Worm (Caenorhabditis elegans) whole organism, mixed stage, embryonic: ENCODE results near the gene col-173.

ENCODE experiments used
- M03D4.4 ChIP-seq: sonication (generic microtip); optimal IDR thresholded peaks from 2 replicates; lab custom pipeline; 2017; ENCODE audit warnings: mild to moderate bottlenecking, missing genetic modification characterization, missing compliant biosample characterization
- bed-3 ChIP-seq: fragments of 200-800 bp; sonication (Bioruptor generic); optimal IDR thresholded peaks from 3 replicates; lab custom pipeline; 2018; ENCODE audit warnings: mild to moderate bottlenecking, missing genetic modification characterization, moderate library complexity, missing compliant biosample characterization
- blmp-1 ChIP-seq: fragments of 150-350 bp; optimal IDR thresholded peaks from 2 replicates; lab custom pipeline; 2014; ENCODE audit warnings: missing biosample characterization, missing genetic modification characterization
- ceh-39 ChIP-seq: fragments of 150-350 bp; optimal IDR thresholded peaks from 2 replicates; lab custom pipeline; 2014; ENCODE audit warnings: missing biosample characterization, missing genetic modification characterization
- ceh-43 ChIP-seq: fragments of 200-800 bp; sonication (Bioruptor generic); optimal IDR thresholded peaks from 2 replicates; lab custom pipeline; 2018; ENCODE audit warnings: mild to moderate bottlenecking, missing genetic modification characterization, moderate library complexity, missing compliant biosample characterization
- ces-1 ChIP-seq: fragments of 150-350 bp; optimal IDR thresholded peaks from 2 replicates; lab custom pipeline; 2014; ENCODE audit warnings: missing biosample characterization, missing genetic modification reagents, missing genetic modification characterization
- cnd-1 ChIP-seq: fragments of 200-800 bp; sonication (Bioruptor generic); optimal IDR thresholded peaks from 2 replicates; lab custom pipeline; 2018; ENCODE audit warnings: mild to moderate bottlenecking, missing genetic modification characterization, missing compliant biosample characterization
- drap-1 ChIP-seq: fragments of 200-800 bp; sonication (Bioruptor generic); optimal IDR thresholded peaks from 3 replicates; lab custom pipeline; 2018; ENCODE audit warnings: mild to moderate bottlenecking, missing genetic modification characterization, missing compliant biosample characterization
- elt-1 ChIP-seq: sonication (generic microtip); optimal IDR thresholded peaks from 2 replicates; lab custom pipeline; 2017; ENCODE audit warnings: missing genetic modification characterization, mild to moderate bottlenecking, missing compliant biosample characterization, antibody characterized with exemption, moderate library complexity, borderline replicate concordance; ENCODE audit not compliant: insufficient read depth
- flh-1 ChIP-seq: fragments of 200-800 bp; sonication (Bioruptor generic); optimal IDR thresholded peaks from 2 replicates; lab custom pipeline; 2018; ENCODE audit warnings: mild to moderate bottlenecking, missing genetic modification characterization, moderate library complexity, missing compliant biosample characterization
- ham-2 ChIP-seq: fragments of 200-800 bp; sonication (Bioruptor generic); optimal IDR thresholded peaks from 2 replicates; lab custom pipeline; 2018; ENCODE audit warnings: mild to moderate bottlenecking, missing genetic modification characterization, missing compliant biosample characterization
- lin-13 ChIP-seq: fragments of 150-350 bp; optimal IDR thresholded peaks from 2 replicates; lab custom pipeline; 2014; ENCODE audit warnings: missing biosample characterization, missing genetic modification characterization
- lin-32 ChIP-seq: fragments of 200-800 bp; sonication (Bioruptor generic); optimal IDR thresholded peaks from 2 replicates; lab custom pipeline; 2018; ENCODE audit warnings: mild to moderate bottlenecking, missing genetic modification characterization, missing compliant biosample characterization
- lsy-2 ChIP-seq: fragments of 150-350 bp; optimal IDR thresholded peaks from 2 replicates; lab custom pipeline; 2014; ENCODE audit warnings: missing biosample characterization, missing genetic modification characterization
- mab-5 ChIP-seq: fragments of 150-350 bp; optimal IDR thresholded peaks from 2 replicates; lab custom pipeline; 2014; ENCODE audit warnings: missing biosample characterization, missing genetic modification characterization
- mep-1 ChIP-seq: fragments of 150-350 bp; optimal IDR thresholded peaks from 2 replicates; lab custom pipeline; 2017; ENCODE audit warnings: missing biosample characterization, missing genetic modification reagents, missing genetic modification characterization, inconsistent platforms
- mls-2 ChIP-seq: sonication (generic microtip); optimal IDR thresholded peaks from 2 replicates; lab custom pipeline; 2016; ENCODE audit warnings: mild to moderate bottlenecking, missing genetic modification characterization, moderate library complexity, missing compliant biosample characterization
- nhr-12 ChIP-seq: fragments of 150-350 bp; optimal IDR thresholded peaks from 2 replicates; lab custom pipeline; 2014; ENCODE audit warnings: missing biosample characterization, missing genetic modification characterization
- nhr-2 ChIP-seq: fragments of 150-350 bp; optimal IDR thresholded peaks from 2 replicates; lab custom pipeline; 2014; ENCODE audit warnings: missing biosample characterization, missing genetic modification characterization
- nhr-237 ChIP-seq: fragments of 150-350 bp; optimal IDR thresholded peaks from 2 replicates; lab custom pipeline; 2014; ENCODE audit warnings: missing biosample characterization, missing genetic modification characterization
- nhr-28 ChIP-seq: fragments of 150-350 bp; optimal IDR thresholded peaks from 2 replicates; lab custom pipeline; 2014; ENCODE audit warnings: missing biosample characterization, missing genetic modification characterization
- pha-4 ChIP-seq: fragments of 150-350 bp; optimal IDR thresholded peaks from 2 replicates; lab custom pipeline; 2018; ENCODE audit warnings: missing biosample characterization, missing genetic modification reagents, missing genetic modification characterization
- sem-2 ChIP-seq: fragments of 200-800 bp; sonication (Bioruptor generic); optimal IDR thresholded peaks from 2 replicates; lab custom pipeline; 2018; ENCODE audit warnings: mild to moderate bottlenecking, missing genetic modification characterization, missing compliant biosample characterization
- sptf-1 ChIP-seq: sonication (generic microtip); optimal IDR thresholded peaks from 2 replicates; lab custom pipeline; 2017; ENCODE audit warnings: mild to moderate bottlenecking, missing genetic modification characterization, moderate library complexity, missing compliant biosample characterization
- tbx-8 ChIP-seq: fragments of 200-800 bp; sonication (Bioruptor generic); optimal IDR thresholded peaks from 2 replicates; lab custom pipeline; 2018; ENCODE audit warnings: mild to moderate bottlenecking, missing genetic modification characterization, moderate library complexity, missing compliant biosample characterization
- unc-120 ChIP-seq: sonication (generic microtip); optimal IDR thresholded peaks from 2 replicates; lab custom pipeline; 2017; ENCODE audit warnings: missing genetic modification characterization, missing compliant biosample characterization; ENCODE audit not compliant: poor library complexity, severe bottlenecking
- unc-39 ChIP-seq: fragments of 150-350 bp; optimal IDR thresholded peaks from 2 replicates; lab custom pipeline; 2014; ENCODE audit warnings: missing biosample characterization, missing genetic modification characterization
- unc-62 ChIP-seq: fragments of 150-350 bp; optimal IDR thresholded peaks from 2 replicates; lab custom pipeline; 2014; ENCODE audit warnings: missing biosample characterization, missing genetic modification reagents, missing genetic modification characterization
- zip-8 ChIP-seq: fragments of 150-350 bp; optimal IDR thresholded peaks from 2 replicates; lab custom pipeline; 2014; ENCODE audit warnings: missing biosample characterization, missing genetic modification characterization
- ztf-11 ChIP-seq: fragments of 150-350 bp; optimal IDR thresholded peaks from 2 replicates; lab custom pipeline; 2014; ENCODE audit warnings: missing biosample characterization, missing genetic modification characterization

Gene col-173

DNA sequence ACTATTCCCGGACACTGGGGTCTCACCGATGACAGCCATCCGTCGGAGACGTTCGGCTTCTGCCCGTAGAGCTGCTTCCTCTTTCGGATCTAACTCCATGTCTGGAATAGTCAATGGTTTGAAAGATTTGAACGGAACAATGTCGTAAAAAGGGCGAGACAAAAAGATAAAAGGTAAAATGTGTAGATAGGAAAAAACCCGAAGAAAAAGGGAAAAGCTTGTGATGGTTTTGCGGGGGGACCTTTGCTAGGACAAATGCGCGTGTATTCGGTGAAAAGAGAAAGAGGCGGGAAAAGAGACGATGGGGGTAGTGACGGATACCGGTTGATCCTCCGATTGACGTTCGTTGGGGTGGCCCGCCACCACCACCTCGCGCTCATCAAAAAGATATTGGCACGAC lies at the start of gene col-173:
col-173 (minus strand) TSS at position 101 of the 400 bp plus-strand sequence.
- TF ChIP-seq ceh-43 (GFP tag; lab: Kevin White, UChicago) (no peak), unc-62 (GFP tag; lab: Kevin White, UChicago) (no peak), ham-2 (no peak), unc-39 (tag; lab: Kevin White, UChicago) (no peak), M03D4.4 (tag; lab: Kevin White, UChicago) (no peak), mab-5 (no peak), sem-2 (GFP tag; lab: Kevin White, UChicago) (no peak), flh-1 (GFP tag; lab: Kevin White, UChicago) (no peak), lsy-2 (tag; lab: Kevin White, UChicago) (no peak), nhr-237 (tag; lab: Kevin White, UChicago) (no peak), mls-2 (no peak), ceh-39 (tag; lab: Kevin White, UChicago) (no peak), elt-1 (tag; lab: Kevin White, UChicago) (no peak), ces-1 (GFP tag; lab: Kevin White, UChicago) (no peak), zip-8 (no peak)

DNA sequence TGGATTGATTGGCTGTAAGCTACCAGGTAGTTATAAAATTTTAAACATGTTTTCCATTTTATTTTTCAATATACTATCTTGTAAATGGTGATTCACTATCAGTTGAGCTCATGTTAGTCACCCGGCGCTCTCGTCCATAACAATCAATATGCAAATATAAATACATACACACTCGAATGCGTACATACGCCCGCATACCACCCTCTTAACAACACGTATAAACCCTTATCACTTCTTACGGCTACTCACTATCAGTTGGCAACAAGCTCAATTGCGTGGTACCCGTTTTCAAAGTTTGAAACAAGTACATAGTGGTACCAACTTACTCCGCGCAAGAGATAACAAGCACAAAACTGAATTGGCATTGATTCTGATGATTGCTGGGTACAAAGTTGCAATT lies 49.6 kb upstream of the col-173 start:
- TF ChIP-seq ceh-39 (tag; lab: Kevin White, UChicago) (no peak), nhr-28 (no peak), lin-13 (tag; lab: Kevin White, UChicago) (no peak), unc-62 (GFP tag; lab: Kevin White, UChicago) (no peak), tbx-8 (GFP tag; lab: Kevin White, UChicago) (no peak), pha-4 (tag; lab: Kevin White, UChicago) (peak; percentile 5)

DNA sequence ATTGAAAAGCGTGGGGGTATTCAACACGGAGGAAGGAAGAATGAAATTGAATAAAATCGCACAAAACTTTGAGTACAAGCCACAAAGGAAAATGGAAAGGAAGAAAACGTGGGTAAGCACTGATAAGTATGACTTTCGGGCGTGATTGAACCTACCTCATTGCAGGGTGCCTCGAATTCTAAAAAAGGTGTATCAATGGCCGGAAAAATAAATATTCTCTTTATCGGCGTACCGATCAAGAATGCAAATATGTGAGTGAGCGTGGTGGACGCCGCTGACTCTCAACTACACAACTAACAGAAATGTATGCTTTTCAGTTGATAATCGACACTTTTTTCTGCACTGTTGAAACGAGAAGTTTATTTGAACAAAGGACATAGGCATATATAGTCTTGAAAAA lies 47.1 kb upstream of the col-173 start, which contains the start of gene otpl-3:
otpl-3 (minus strand) TSS at position 304 of the 400 bp plus-strand sequence.
- TF ChIP-seq elt-1 (tag; lab: Kevin White, UChicago), result no peak
- TF ChIP-seq tbx-8 (GFP tag; lab: Kevin White, UChicago), result no peak
- TF ChIP-seq sptf-1 (tag; lab: Kevin White, UChicago), result no peak
- no peak for TF ChIP-seq M03D4.4 (tag; lab: Kevin White, UChicago)
- no peak for TF ChIP-seq mab-5
- no peak for TF ChIP-seq nhr-12 (tag; lab: Kevin White, UChicago)
- TF ChIP-seq drap-1 (GFP tag; lab: Kevin White, UChicago), result no peak

DNA sequence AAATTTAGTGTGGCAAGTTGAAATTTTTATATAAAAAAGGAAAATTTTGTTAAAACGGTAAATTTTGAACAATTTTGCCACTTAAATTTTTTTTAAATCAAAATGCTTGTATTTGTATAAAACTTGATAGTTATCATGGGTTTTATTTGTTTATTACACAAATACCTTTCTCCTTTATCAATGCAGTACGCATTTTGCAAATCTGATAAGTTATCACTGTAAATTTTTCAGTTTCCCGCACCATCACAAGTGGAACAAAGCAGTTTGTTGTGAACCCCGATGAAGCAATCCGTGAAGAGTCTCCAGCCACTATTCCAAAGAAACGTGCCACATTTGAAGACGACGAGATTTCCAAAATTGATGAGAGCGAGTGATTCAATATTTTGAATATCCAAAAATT lies 42.8 kb upstream of the col-173 start:
- TF ChIP-seq lsy-2 (tag; lab: Kevin White, UChicago) (no peak), lin-13 (tag; lab: Kevin White, UChicago) (no peak), cnd-1 (tag; lab: Kevin White, UChicago) (no peak), unc-120 (tag; lab: Kevin White, UChicago) (no peak), ceh-43 (GFP tag; lab: Kevin White, UChicago) (no peak), tbx-8 (GFP tag; lab: Kevin White, UChicago) (no peak), lin-32 (GFP tag; lab: Kevin White, UChicago) (no peak), bed-3 (GFP tag; lab: Kevin White, UChicago) (no peak), nhr-237 (tag; lab: Kevin White, UChicago) (no peak), ztf-11 (no peak), mls-2 (no peak), sem-2 (GFP tag; lab: Kevin White, UChicago) (no peak), mab-5 (no peak), nhr-2 (no peak), zip-8 (no peak)
- TF ChIP-seq, all 35 proteins: peak for 0

DNA sequence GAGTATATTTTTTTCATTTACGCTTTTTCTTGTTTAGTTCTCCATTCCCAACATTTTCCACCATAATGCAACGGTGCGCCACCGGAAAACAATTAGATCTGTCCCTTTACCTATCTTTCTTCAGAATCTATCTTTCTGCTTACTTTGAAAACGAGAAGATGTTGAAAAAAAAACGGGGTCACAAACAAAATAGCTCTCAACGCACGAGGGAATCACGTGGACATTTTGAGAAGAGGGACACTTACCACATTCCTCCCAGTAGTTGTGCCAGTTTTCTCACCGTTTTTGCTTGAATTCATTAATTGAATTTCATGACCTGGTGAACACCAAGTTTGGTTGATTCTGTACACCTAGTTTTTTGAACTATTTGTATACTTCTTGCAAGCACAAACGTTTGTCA lies 38.8 kb upstream of the col-173 start:
- TF ChIP-seq flh-1 (GFP tag; lab: Kevin White, UChicago) (no peak), drap-1 (GFP tag; lab: Kevin White, UChicago) (no peak), ceh-39 (tag; lab: Kevin White, UChicago) (no peak), nhr-237 (tag; lab: Kevin White, UChicago) (no peak), pha-4 (tag; lab: Kevin White, UChicago) (no peak), nhr-2 (no peak), tbx-8 (GFP tag; lab: Kevin White, UChicago) (no peak), blmp-1 (no peak), mep-1 (tag; lab: Kevin White, UChicago) (no peak), lsy-2 (tag; lab: Kevin White, UChicago) (no peak), mls-2 (no peak), unc-120 (tag; lab: Kevin White, UChicago) (no peak)
